Fruit fly (Drosophila melanogaster): Measurements from ENCODE around the gene dsx-c73A.

DNA sequence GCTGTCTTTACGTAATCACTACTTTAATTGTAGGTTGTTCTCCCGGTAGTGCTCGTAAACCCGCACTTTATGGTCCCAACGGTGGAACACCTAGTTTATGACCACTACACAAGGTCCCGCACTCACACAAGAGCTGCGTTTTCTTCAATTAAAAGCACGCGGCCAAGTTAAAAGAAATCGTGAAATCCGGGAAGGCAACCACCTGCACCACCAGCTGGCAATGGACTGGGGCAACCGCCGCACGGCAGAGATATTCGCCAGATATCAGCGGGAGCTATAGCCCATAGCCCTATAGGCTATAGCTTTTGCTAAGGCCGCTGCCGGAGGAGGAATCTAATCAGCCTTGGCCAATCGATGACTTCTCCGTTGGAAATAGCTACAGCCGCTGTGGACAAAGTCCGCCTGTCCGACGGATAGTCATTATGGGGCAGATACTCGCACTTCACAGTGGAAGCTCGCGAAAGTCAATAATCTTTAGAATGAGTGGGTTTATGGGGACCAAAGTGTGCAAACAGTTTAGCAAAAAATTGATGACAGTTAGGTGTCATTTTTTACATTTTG is 67.5 kb downstream of the dsx-c73A start:
- no peak for TF ChIP-seq CG8159 (tag; optimal IDR thresholded peaks at IDR 0.05)
- TF ChIP-seq fd96Ca (GFP tag; IDR thresholded peaks at IDR 0.05) = peak; percentile 40; the same call in 1 of the 3 replicates
- TF ChIP-seq CG10348 (GFP tag; IDR thresholded peaks at IDR 0.05) = no peak
- TF ChIP-seq Pif1B (GFP tag; optimal IDR thresholded peaks at IDR 0.05) = no peak
